Worm (Caenorhabditis elegans): ENCODE measurements around the gene F47B8.5.
"Not testable (repeated sequence)": the region's sequence is repeated elsewhere in the genome, so short reads cannot be mapped to it uniquely, and the experiment has no call there.

The F47B8.5 gene

DNA sequence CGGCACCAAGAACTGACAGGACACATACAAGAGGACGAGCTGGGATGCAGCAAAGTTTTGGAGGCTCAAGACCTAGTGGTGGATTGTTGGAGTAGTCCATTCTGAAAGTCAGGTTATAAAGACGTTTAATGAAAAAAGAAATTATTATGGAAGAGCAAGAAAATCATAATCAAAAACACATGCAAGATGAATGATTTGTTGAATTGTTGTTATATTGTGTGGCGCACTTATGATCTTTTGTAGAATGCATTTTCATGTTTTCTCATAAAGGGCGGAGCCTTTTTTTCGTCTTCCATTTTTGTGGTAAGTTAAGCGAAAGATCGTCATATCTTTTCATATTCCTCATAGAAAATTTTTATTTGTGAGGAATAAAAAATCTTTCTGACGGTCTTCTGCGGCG is 11.2 kb downstream of the F47B8.5 start, which contains the start of gene F47B8.2:
Gene F47B8.2, minus strand, starts transcription at position 101 of the 400 bp plus-strand sequence.
- TF ChIP-seq T22C8.4 (GFP tag; IDR thresholded peaks at IDR 0.05) = no peak
- no peak for TF ChIP-seq med-1 (GFP tag; optimal IDR thresholded peaks at IDR 0.05; ENCODE audit: insufficient read depth)
- TF ChIP-seq flt-1 (GFP tag; IDR thresholded peaks at IDR 0.05) = no peak
- TF ChIP-seq ref-1 (GFP tag; conservative IDR thresholded peaks at IDR 0.05) = no peak
- TF ChIP-seq klf-2 (GFP tag; conservative IDR thresholded peaks at IDR 0.05) = no peak
- TF ChIP-seq ztf-23 (GFP tag; IDR thresholded peaks at IDR 0.05) = no peak
- no peak for TF ChIP-seq ztf-29 (GFP tag; IDR thresholded peaks at IDR 0.05)

DNA sequence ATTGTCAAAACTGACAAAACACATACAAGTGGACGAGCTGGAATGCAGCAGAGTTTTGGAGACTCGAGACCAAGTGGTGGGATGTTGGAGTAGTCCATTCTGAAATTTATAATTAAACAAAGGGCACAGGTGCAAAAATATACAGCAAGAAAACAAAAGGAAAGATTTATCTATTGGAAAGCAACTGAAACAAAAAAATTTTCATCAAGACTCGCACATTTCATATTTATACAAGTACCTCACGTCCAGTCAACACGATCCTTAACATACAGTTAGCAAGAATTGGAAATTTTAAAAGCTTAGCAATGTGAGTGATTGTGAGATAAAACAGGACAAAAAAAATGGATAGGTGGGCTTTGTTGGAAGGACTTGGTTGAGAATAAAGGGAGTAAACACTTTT is 13.4 kb downstream of the F47B8.5 start, which contains the start of gene F47B8.1:
Gene F47B8.1, minus strand, starts transcription at position 101 of the 400 bp plus-strand sequence.
- no peak for TF ChIP-seq tab-1 (GFP tag; IDR thresholded peaks at IDR 0.05)
- no peak for TF ChIP-seq ztf-23 (GFP tag; IDR thresholded peaks at IDR 0.05)
- TF ChIP-seq cog-1 (tag; optimal IDR thresholded peaks at IDR 0.05) = no peak
- no peak for TF ChIP-seq flt-1 (GFP tag; IDR thresholded peaks at IDR 0.05)
- TF ChIP-seq ref-1 (GFP tag; conservative IDR thresholded peaks at IDR 0.05) = no peak
- TF ChIP-seq klf-2 (GFP tag; conservative IDR thresholded peaks at IDR 0.05) = no peak
- no peak for TF ChIP-seq med-1 (GFP tag; optimal IDR thresholded peaks at IDR 0.05; ENCODE audit: insufficient read depth)
- TF ChIP-seq T22C8.4 (GFP tag; IDR thresholded peaks at IDR 0.05) = no peak
- TF ChIP-seq ztf-29 (GFP tag; IDR thresholded peaks at IDR 0.05) = no peak

DNA sequence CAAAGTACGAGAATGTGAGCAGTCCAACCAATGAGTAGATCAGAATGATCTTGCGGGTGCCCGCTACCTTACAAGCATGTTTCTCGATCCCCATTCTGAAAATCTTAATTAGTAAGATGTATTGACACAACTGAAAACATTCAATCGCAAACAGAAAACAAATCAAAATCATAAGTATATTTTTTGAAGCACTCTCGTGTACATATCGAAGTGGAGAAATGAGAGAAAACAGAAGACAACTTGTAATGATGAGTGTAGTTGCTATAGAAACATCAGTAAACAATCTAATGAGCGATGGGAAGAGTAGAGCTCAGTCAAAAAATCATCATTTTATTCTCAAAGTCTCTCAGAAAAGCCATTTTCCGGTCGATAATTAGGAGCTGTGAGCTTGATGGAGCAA is 15.0 kb downstream of the F47B8.5 start, which contains the start of gene F14D7.8:
Gene F14D7.8, minus strand, starts transcription at position 101 of the 400 bp plus-strand sequence.
- TF ChIP-seq tab-1 (GFP tag; IDR thresholded peaks at IDR 0.05) (no peak), ztf-29 (GFP tag; IDR thresholded peaks at IDR 0.05) (no peak), ref-1 (GFP tag; conservative IDR thresholded peaks at IDR 0.05) (no peak), ztf-23 (GFP tag; IDR thresholded peaks at IDR 0.05) (no peak), cog-1 (tag; optimal IDR thresholded peaks at IDR 0.05) (no peak), klf-2 (GFP tag; conservative IDR thresholded peaks at IDR 0.05) (no peak), flt-1 (GFP tag; IDR thresholded peaks at IDR 0.05) (no peak), T22C8.4 (GFP tag; IDR thresholded peaks at IDR 0.05) (no peak), med-1 (GFP tag; optimal IDR thresholded peaks at IDR 0.05; ENCODE audit: insufficient read depth) (no peak)

DNA sequence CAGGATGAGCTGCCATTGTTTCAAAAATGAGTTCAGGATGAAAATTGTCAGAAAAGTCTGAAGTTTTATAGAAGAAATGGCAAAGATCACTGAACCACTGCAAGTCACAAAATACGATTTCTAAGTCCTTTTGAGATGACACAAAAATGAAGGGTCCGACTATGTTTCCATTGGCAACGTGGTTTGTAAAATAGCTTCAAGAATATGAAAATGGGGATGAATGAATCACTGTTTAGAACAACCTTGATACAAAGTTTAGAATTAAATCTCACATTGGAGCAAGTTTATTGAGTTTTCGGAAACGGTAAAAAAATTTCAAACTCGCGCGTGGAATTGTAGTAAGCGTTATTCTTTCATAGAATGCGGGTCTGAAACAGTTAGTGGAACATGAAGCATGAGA is 16.6 kb downstream of the F47B8.5 start, which contains the start of gene ddn-3:
Gene ddn-3, minus strand, starts transcription at position 101 of the 400 bp plus-strand sequence.
- TF ChIP-seq klf-2 (GFP tag; conservative IDR thresholded peaks at IDR 0.05) (no peak), T22C8.4 (GFP tag; IDR thresholded peaks at IDR 0.05) (no peak), ref-1 (GFP tag; conservative IDR thresholded peaks at IDR 0.05) (no peak), tab-1 (GFP tag; IDR thresholded peaks at IDR 0.05) (no peak), ztf-29 (GFP tag; IDR thresholded peaks at IDR 0.05) (no peak), med-1 (GFP tag; optimal IDR thresholded peaks at IDR 0.05; ENCODE audit: insufficient read depth) (no peak), ztf-23 (GFP tag; IDR thresholded peaks at IDR 0.05) (no peak), cog-1 (tag; optimal IDR thresholded peaks at IDR 0.05) (no peak), flt-1 (GFP tag; IDR thresholded peaks at IDR 0.05) (no peak)

DNA sequence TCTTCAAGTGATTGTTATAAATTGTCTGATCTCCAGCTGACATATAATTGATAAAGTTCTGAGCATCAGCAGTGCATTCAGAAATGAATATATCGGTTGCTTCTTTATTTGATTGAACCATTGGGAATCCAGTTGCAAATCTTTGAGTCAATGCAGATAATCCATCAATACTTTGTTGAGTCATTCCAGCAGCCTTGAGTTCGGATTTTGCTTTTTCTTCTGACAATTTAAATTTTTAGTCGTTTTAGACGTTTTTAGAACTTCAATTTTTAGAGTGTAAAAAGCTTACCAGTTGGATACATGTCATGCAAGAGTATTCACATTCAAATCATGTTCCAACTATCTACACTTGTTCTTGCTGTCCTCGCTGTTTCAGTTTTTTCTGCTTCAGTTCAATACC is 18.0 kb downstream of the F47B8.5 start, which contains the start of gene F14D7.14:
Gene F14D7.14, plus strand, starts transcription at position 301 of the 400 bp plus-strand sequence.
- TF ChIP-seq ref-1 (GFP tag; conservative IDR thresholded peaks at IDR 0.05); T22C8.4 (GFP tag; IDR thresholded peaks at IDR 0.05); cog-1 (tag; optimal IDR thresholded peaks at IDR 0.05): not testable (repeated sequence)

DNA sequence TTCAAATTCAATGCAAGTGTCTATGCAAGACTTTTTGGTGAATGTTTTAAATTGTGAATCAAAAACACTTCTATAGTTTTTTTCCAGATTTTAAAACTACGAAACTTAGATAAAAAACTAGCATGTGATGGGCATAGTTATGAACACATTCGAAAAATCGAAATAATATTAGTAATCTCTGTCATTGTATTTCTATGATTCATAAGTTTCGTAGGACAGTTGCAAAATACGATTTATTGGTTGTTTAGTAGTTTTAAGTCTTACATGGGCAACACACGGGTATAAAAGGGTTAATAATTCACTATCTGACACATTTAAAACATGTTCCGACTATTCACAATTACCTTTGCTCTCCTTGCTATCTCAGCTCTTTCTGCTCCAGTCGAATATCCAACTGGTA is 19.5 kb downstream of the F47B8.5 start, which contains the start of gene spig-5:
Gene spig-5, plus strand, starts transcription at position 301 of the 400 bp plus-strand sequence.
- not testable (repeated sequence) for TF ChIP-seq ztf-23, T22C8.4, ztf-29 (GFP tag; IDR thresholded peaks at IDR 0.05)

DNA sequence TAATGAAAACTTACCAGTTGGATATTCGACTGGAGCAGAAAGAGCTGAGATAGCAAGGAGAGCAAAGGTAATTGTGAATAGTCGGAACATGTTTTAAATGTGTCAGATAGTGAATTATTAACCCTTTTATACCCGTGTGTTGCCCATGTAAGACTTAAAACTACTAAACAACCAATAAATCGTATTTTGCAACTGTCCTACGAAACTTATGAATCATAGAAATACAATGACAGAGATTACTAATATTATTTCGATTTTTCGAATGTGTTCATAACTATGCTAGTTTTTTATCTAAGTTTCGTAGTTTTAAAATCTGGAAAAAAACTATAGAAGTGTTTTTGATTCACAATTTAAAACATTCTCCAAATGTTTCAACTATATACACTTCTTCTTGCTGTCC is 20.9 kb downstream of the F47B8.5 start, which contains the start of gene spig-4:
Gene spig-4, minus strand, starts transcription at position 101 of the 400 bp plus-strand sequence.
- not testable (repeated sequence) for TF ChIP-seq tab-1, T22C8.4, ztf-23 (GFP tag; IDR thresholded peaks at IDR 0.05)

DNA sequence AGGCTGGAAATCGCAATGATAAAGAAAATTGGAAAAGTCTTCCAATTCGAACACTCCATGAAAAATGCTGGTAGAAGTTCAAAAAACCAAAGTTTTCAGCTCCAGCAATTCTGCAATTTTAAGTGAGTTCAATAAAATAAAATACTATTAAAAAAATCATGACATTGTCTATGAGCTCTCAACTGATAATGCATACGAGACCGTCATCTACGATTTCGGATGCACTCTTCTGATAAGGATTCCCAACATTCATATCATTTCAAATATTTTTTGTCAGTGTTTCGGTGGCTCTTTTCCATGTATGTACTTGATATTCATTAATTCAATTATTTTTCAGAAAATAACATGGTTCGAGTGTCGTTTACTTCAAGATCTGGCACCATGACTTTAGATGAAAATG is 26.6 kb downstream of the F47B8.5 start, which contains the start of gene F14D7.6:
Gene F14D7.6, plus strand, starts transcription at position 338 of the 400 bp plus-strand sequence.
- TF ChIP-seq ztf-23 (GFP tag; IDR thresholded peaks at IDR 0.05) = no peak
- TF ChIP-seq ref-1 (GFP tag; conservative IDR thresholded peaks at IDR 0.05) = no peak
- TF ChIP-seq klf-2 (GFP tag; conservative IDR thresholded peaks at IDR 0.05) = no peak
- no peak for TF ChIP-seq med-1 (GFP tag; optimal IDR thresholded peaks at IDR 0.05; ENCODE audit: insufficient read depth)
- no peak for TF ChIP-seq cog-1 (tag; optimal IDR thresholded peaks at IDR 0.05)
- TF ChIP-seq T22C8.4 (GFP tag; IDR thresholded peaks at IDR 0.05) = no peak
- TF ChIP-seq tab-1 (GFP tag; IDR thresholded peaks at IDR 0.05) = no peak
- TF ChIP-seq flt-1 (GFP tag; IDR thresholded peaks at IDR 0.05) = no peak
- TF ChIP-seq ztf-29 (GFP tag; IDR thresholded peaks at IDR 0.05) = no peak

DNA sequence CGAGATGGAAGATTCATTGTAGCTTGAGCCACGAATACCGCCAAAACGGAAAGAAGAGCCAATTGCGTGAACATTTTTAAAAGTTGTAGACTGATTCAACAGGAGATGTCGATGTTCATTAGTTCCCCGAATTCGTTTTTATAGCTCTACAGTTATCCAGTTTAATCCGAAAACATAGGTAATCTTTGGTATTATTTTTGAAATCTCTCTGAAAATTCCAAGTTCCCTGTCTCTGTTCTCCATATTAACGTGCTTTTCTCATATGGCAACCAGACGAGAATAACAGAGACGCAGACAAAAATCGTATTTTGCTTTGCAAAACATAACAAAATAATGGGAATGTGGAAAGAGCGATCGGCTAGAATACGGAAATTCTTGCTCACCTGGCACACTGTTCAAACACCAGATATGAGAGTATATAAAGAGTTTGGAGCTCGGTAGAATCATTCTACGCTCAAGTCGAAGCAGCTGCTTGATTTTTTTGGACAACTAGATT is 28.1 kb downstream of the F47B8.5 start, which contains the start of the genes spig-3 and F14D7.12:
Gene spig-3, minus strand, starts transcription at position 101 of the 496 bp plus-strand sequence.
Gene F14D7.12, plus strand, starts transcription at position 446 of the 496 bp plus-strand sequence.
- no peak for TF ChIP-seq cog-1 (tag; optimal IDR thresholded peaks at IDR 0.05)
- no peak for TF ChIP-seq klf-2 (GFP tag; conservative IDR thresholded peaks at IDR 0.05)
- no peak for TF ChIP-seq tab-1 (GFP tag; IDR thresholded peaks at IDR 0.05)
- TF ChIP-seq flt-1 (GFP tag; IDR thresholded peaks at IDR 0.05) = no peak
- no peak for TF ChIP-seq ztf-23 (GFP tag; IDR thresholded peaks at IDR 0.05)
- TF ChIP-seq ref-1 (GFP tag; conservative IDR thresholded peaks at IDR 0.05) = no peak
- TF ChIP-seq ztf-29 (GFP tag; IDR thresholded peaks at IDR 0.05) = no peak
- TF ChIP-seq T22C8.4 (GFP tag; IDR thresholded peaks at IDR 0.05) = no peak
- TF ChIP-seq med-1 (GFP tag; optimal IDR thresholded peaks at IDR 0.05; ENCODE audit: insufficient read depth) = no peak

DNA sequence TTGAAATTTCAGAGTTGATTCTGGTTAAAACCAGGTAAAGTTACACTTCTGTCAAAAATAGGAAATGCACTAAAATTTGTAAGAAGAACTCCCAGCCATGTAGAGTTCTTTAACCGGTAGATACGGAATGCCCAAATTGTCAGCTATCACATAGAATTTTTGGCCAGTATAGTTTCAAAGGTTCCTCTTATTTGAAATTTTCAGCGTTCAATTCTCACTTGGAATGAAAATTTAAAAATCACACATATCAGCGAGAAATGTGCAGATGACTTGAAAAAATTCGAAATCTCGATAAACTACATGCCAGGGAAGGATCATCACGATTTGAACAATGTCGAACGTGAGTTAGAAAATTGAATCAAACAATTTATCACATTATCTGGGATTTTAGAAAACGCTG is 31.2 kb downstream of the F47B8.5 start, which contains the start of gene F14D7.3:
Gene F14D7.3, plus strand, starts transcription at position 301 of the 400 bp plus-strand sequence.
- no peak for TF ChIP-seq ref-1 (GFP tag; conservative IDR thresholded peaks at IDR 0.05)
- no peak for TF ChIP-seq T22C8.4 (GFP tag; IDR thresholded peaks at IDR 0.05)
- no peak for TF ChIP-seq ztf-23 (GFP tag; IDR thresholded peaks at IDR 0.05)
- TF ChIP-seq flt-1 (GFP tag; IDR thresholded peaks at IDR 0.05) = no peak
- TF ChIP-seq ztf-29 (GFP tag; IDR thresholded peaks at IDR 0.05) = no peak
- no peak for TF ChIP-seq klf-2 (GFP tag; conservative IDR thresholded peaks at IDR 0.05)
- no peak for TF ChIP-seq cog-1 (tag; optimal IDR thresholded peaks at IDR 0.05)
- TF ChIP-seq tab-1 (GFP tag; IDR thresholded peaks at IDR 0.05) = no peak
